Fruit fly (Drosophila melanogaster): ENCODE results near the gene Mulk.

Gene Mulk

DNA sequence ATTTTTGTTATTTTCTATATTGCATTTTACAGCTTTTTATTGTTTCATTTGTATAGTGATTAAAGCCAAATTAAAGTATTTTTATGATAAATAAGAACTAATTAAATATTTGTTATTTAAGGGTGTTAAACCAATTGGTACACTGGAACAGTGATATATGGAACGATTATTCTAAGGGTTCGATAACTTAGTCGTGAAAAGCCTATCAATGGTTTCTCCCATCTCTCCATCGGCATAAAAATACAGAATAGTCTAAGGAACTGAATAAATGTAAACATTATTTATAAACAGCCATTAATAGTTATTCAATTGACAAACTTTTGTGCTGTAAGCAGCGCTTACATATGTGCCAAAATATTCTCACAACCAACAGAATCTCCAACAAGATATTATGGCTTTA is 4.7 kb upstream of the Mulk start, which contains the start of gene Mob3 (continued):
- TF ChIP-seq Ada2b (GFP tag; IDR thresholded peaks at IDR 0.05) (no peak), ab (GFP tag; optimal IDR thresholded peaks at IDR 0.05) (no peak), CG1602 (GFP tag; optimal IDR thresholded peaks at IDR 0.05) (no peak), Nf-YC (tag; optimal IDR thresholded peaks at IDR 0.05) (no peak), CG17385 (GFP tag; optimal IDR thresholded peaks at IDR 0.05) (no peak), Lhr (GFP tag; optimal IDR thresholded peaks at IDR 0.05) (no peak), Oaz (GFP tag; IDR thresholded peaks at IDR 0.05) (no peak), row (GFP tag; IDR thresholded peaks at IDR 0.05) (peak; percentile 42; the same call in 1 of the 3 replicates), CG42726 (GFP tag; IDR thresholded peaks at IDR 0.05; ENCODE audit: partially characterized antibody) (no peak), CG14050 (GFP tag; IDR thresholded peaks at IDR 0.05) (no peak), CG1647 (GFP tag; optimal IDR thresholded peaks at IDR 0.05) (no peak), dm (GFP tag; optimal IDR thresholded peaks at IDR 0.05) (no peak), insv (GFP tag; optimal IDR thresholded peaks at IDR 0.05) (no peak), CG3163 (GFP tag; optimal IDR thresholded peaks at IDR 0.05) (no peak), slbo (GFP tag; IDR thresholded peaks at IDR 0.05) (no peak), Bdp1 (GFP tag; optimal IDR thresholded peaks at IDR 0.05) (no peak), slou (GFP tag; optimal IDR thresholded peaks at IDR 0.05) (no peak), Jarid2 (GFP tag; optimal IDR thresholded peaks at IDR 0.05) (no peak), CG17361 (GFP tag; IDR thresholded peaks at IDR 0.05) (no peak), CG8290 (GFP tag; optimal IDR thresholded peaks at IDR 0.05) (no peak), CG8290 (tag; optimal IDR thresholded peaks at IDR 0.05) (no peak), pfk (GFP tag; optimal IDR thresholded peaks at IDR 0.05) (peak; percentile 95), CG32532 (GFP tag; IDR thresholded peaks at IDR 0.05) (no peak), CG15011 (GFP tag; optimal IDR thresholded peaks at IDR 0.05) (no peak), Lim3 (GFP tag; IDR thresholded peaks at IDR 0.05) (no peak), CG15696 (tag; optimal IDR thresholded peaks at IDR 0.05) (no peak), sens-2 (GFP tag; IDR thresholded peaks at IDR 0.05) (no peak), CG34376 (GFP tag; optimal IDR thresholded peaks at IDR 0.05) (peak; percentile 0), croc (GFP tag; conservative IDR thresholded peaks at IDR 0.05) (no peak), CG31365 (tag; optimal IDR thresholded peaks at IDR 0.05) (no peak), ap (GFP tag; IDR thresholded peaks at IDR 0.05) (no peak), ems (GFP tag; optimal IDR thresholded peaks at IDR 0.05) (no peak), HmgZ (tag; optimal IDR thresholded peaks at IDR 0.05) (no peak), so (GFP tag; IDR thresholded peaks at IDR 0.05) (no peak), CG34224 (GFP tag; IDR thresholded peaks at IDR 0.05; ENCODE audit: partially characterized antibody) (0 out of 3 replicates have a peak, but pooled peaks have one; percentile 54), CG12659 (GFP tag; optimal IDR thresholded peaks at IDR 0.05) (peak; percentile 31), ken (GFP tag; IDR thresholded peaks at IDR 0.05) (no peak), prd (optimal IDR thresholded peaks at IDR 0.05) (no peak), prd (GFP tag; IDR thresholded peaks at IDR 0.05) (no peak), CG8281 (tag; optimal IDR thresholded peaks at IDR 0.05) (no peak), Dip2 (GFP tag; IDR thresholded peaks at IDR 0.05) (no peak), Dfd (GFP tag; optimal IDR thresholded peaks at IDR 0.05) (no peak), E2f1 (GFP tag; IDR thresholded peaks at IDR 0.05) (no peak), Adf1 (GFP tag; IDR thresholded peaks at IDR 0.05) (no peak), CG4617 (GFP tag; optimal IDR thresholded peaks at IDR 0.05; ENCODE audit: borderline replicate concordance) (no peak), gcm (GFP tag; optimal IDR thresholded peaks at IDR 0.05) (no peak), CG12769 (tag; optimal IDR thresholded peaks at IDR 0.05) (no peak), en (GFP tag; optimal IDR thresholded peaks at IDR 0.05) (no peak), CG9932 (GFP tag; IDR thresholded peaks at IDR 0.05) (no peak), Doc3 (GFP tag; IDR thresholded peaks at IDR 0.05; ENCODE audit: partially characterized antibody) (no peak), CG10654 (GFP tag; optimal IDR thresholded peaks at IDR 0.05) (no peak), CG2712 (tag; optimal IDR thresholded peaks at IDR 0.05) (peak; percentile 22), amos (GFP tag; IDR thresholded peaks at IDR 0.05; ENCODE audit: partially characterized antibody) (peak; percentile 52; the same call in 1 of the 2 replicates)

Data from whole organism, embryonic.